Worm (Caenorhabditis elegans): Measurements from ENCODE around the gene F38B7.11.
A peak's percentile ranks its signal among the peaks of the same experiment; 100 is the strongest.

The F38B7.11 gene

DNA sequence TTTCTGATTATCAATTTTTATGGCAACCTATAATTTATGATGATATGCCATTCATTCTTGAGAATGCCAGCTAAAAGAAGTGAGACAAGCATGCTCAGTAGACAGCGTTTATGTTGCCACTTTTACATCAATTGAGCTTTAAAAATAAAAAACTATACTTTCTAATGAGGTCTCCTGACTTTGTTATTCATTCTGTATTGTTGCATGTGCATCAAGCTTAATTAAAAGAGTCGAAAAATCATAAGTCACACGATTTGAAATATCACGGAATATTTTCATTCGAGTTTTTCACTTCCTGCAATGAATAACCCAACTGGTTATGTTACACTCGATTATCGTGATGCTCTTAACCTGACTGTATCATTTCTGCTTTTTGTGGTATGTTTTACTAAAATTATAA is 15.7 kb downstream of the F38B7.11 start, which contains the start of gene srx-86:
TSS of gene srx-86 (plus strand) at position 301 of the 400 bp plus-strand sequence.
- TF ChIP-seq ztf-25 (GFP tag; IDR thresholded peaks at IDR 0.05): no peak
- no peak for TF ChIP-seq F37B4.10 (GFP tag; IDR thresholded peaks at IDR 0.05)
- no peak for TF ChIP-seq madf-3 (GFP tag; IDR thresholded peaks at IDR 0.05)
- no peak for TF ChIP-seq nhr-120 (GFP tag; IDR thresholded peaks at IDR 0.05)
- TF ChIP-seq C06A6.2 (GFP tag; conservative IDR thresholded peaks at IDR 0.05): no peak
- no peak for TF ChIP-seq egl-18 (GFP tag; IDR thresholded peaks at IDR 0.05)
- TF ChIP-seq egrh-3 (GFP tag; IDR thresholded peaks at IDR 0.05): no peak
- no peak for TF ChIP-seq hmg-1.2 (GFP tag; IDR thresholded peaks at IDR 0.05)
- TF ChIP-seq Y56A3A.18 (GFP tag; IDR thresholded peaks at IDR 0.05): no peak

ce11 chrV:11564573-11564972 is 17.7 kb downstream of the F38B7.11 start, which contains the start of gene srx-87:
TSS of gene srx-87 (plus strand) at chrV:11564873.
- TF ChIP-seq fkh-3 (tag; optimal IDR thresholded peaks at IDR 0.05) (no peak), madf-6 (GFP tag; IDR thresholded peaks at IDR 0.05) (no peak), ztf-6 (GFP tag; IDR thresholded peaks at IDR 0.05) (no peak), egrh-3 (GFP tag; IDR thresholded peaks at IDR 0.05) (no peak), cebp-1 (GFP tag; IDR thresholded peaks at IDR 0.05) (no peak), cebp-1 (tag; optimal IDR thresholded peaks at IDR 0.05) (no peak), F52B5.7 (tag; optimal IDR thresholded peaks at IDR 0.05) (no peak), rec-8 (tag; optimal IDR thresholded peaks at IDR 0.05) (no peak), ceh-40 (GFP tag; IDR thresholded peaks at IDR 0.05) (no peak), ceh-100 (GFP tag; IDR thresholded peaks at IDR 0.05) (no peak), tbp1 (GFP tag; optimal IDR thresholded peaks at IDR 0.05) (no peak), attf-3 (GFP tag; conservative IDR thresholded peaks at IDR 0.05) (no peak), nhr-179 (tag; optimal IDR thresholded peaks at IDR 0.05) (no peak), gei-17 (GFP tag; optimal IDR thresholded peaks at IDR 0.05) (no peak), die-1 (tag; optimal IDR thresholded peaks at IDR 0.05) (no peak), chd-7 (tag; optimal IDR thresholded peaks at IDR 0.05) (no peak), nfya-2 (GFP tag; IDR thresholded peaks at IDR 0.05) (no peak), lin-40 (tag; optimal IDR thresholded peaks at IDR 0.05) (no peak), aptf-2 (GFP tag; conservative IDR thresholded peaks at IDR 0.05) (no peak)

- TF ChIP-seq F52B5.7 (tag; optimal IDR thresholded peaks at IDR 0.05) (no peak), F49E8.2 (tag; optimal IDR thresholded peaks at IDR 0.05; ENCODE audit: insufficient read depth) (no peak), nhr-80 (tag; optimal IDR thresholded peaks at IDR 0.05) (peak; percentile 5), ztf-18 (tag; optimal IDR thresholded peaks at IDR 0.05) (no peak), mes-4 (tag; optimal IDR thresholded peaks at IDR 0.05) (no peak), lir-1 (GFP tag; conservative IDR thresholded peaks at IDR 0.05) (no peak)
These were observed 23.3 kb downstream of the F38B7.11 start, which contains the start of the genes nhr-101 and pms-2 for ce11 chrV:11570169-11570651. TSS of gene nhr-101 (plus strand) at chrV:11570476. TSS of gene pms-2 (minus strand) at chrV:11570601.

ce11 chrV:11572803-11573490 is 26.1 kb downstream of the F38B7.11 start, which contains the start of the genes H12C20.7 and nhr-68:
TSS of gene H12C20.7 (minus strand) at chrV:11572990.
TSS of gene nhr-68 (plus strand) at chrV:11573440.
- TF ChIP-seq lin-40 (tag; optimal IDR thresholded peaks at IDR 0.05) (peak; percentile 95), lin-54 (GFP tag; optimal IDR thresholded peaks at IDR 0.05) (peak; percentile 60), F52B5.7 (tag; optimal IDR thresholded peaks at IDR 0.05) (peak; percentile 63), pbrm-1 (GFP tag; IDR thresholded peaks at IDR 0.05) (peak; percentile 72; the same call in 1 of the 2 replicates), sdz-38 (tag; optimal IDR thresholded peaks at IDR 0.05) (no peak), chd-7 (tag; optimal IDR thresholded peaks at IDR 0.05) (peak; percentile 95), hlh-12 (tag; optimal IDR thresholded peaks at IDR 0.05) (no peak), nhr-80 (tag; optimal IDR thresholded peaks at IDR 0.05) (peak; percentile 98), mes-4 (tag; optimal IDR thresholded peaks at IDR 0.05) (no peak), madf-6 (GFP tag; IDR thresholded peaks at IDR 0.05) (no peak), efl-1 (GFP tag; optimal IDR thresholded peaks at IDR 0.05) (no peak), nfyb-1 (GFP tag; IDR thresholded peaks at IDR 0.05) (peak; percentile 92), ztf-18 (tag; optimal IDR thresholded peaks at IDR 0.05) (peak; percentile 37), snpc-1.1 (tag; optimal IDR thresholded peaks at IDR 0.05; ENCODE audit: insufficient read depth) (no peak), sea-2 (GFP tag; IDR thresholded peaks at IDR 0.05) (no peak), lag-1 (GFP tag; IDR thresholded peaks at IDR 0.05) (0 out of 2 replicates have a peak, but pooled peaks have one; percentile 38), Y53G8AR.9 (GFP tag; conservative IDR thresholded peaks at IDR 0.05) (0 out of 2 replicates have a peak, but pooled peaks have one; percentile 13), ceh-91 (GFP tag; IDR thresholded peaks at IDR 0.05) (no peak)

Measured in whole organism, young adult.